Worm (Caenorhabditis elegans): Measurements from ENCODE around the gene Y81B9A.3.
A peak's percentile ranks its signal among the peaks of the same experiment; 100 is the strongest.

Y81B9A.3 gene

DNA sequence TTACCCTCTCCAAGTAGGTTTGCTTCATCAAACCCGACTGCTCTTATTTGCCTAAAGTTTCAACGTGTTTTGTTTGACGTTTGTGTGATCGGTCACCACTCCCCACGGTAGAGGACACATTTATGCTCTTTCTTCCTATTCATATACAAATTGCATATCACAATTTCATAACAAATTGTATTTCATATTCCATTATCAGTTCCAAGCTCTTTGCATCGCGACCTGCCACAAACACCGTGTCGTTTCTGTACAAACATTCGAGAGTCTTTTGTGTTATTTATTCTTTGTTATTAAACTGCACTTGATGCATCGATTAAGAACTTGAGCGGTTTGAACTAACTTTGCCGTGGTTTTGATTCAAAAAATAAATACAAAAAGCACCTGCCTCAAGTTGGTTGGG lies 27.8 kb downstream of the Y81B9A.3 start:
- peak; percentile 23; the same call in 1 of the 2 replicates for TF ChIP-seq dmd-6 (GFP tag; IDR thresholded peaks at IDR 0.05)
- peak; percentile 65 for TF ChIP-seq hlh-11 (tag; optimal IDR thresholded peaks at IDR 0.05)
- TF ChIP-seq pqm-1 (tag; optimal IDR thresholded peaks at IDR 0.05) = peak; percentile 47
- TF ChIP-seq php-3 (GFP tag; IDR thresholded peaks at IDR 0.05) = 0 out of 2 replicates have a peak, but pooled peaks have one; percentile 27
- no peak for TF ChIP-seq daf-8 (GFP tag; IDR thresholded peaks at IDR 0.05)
- TF ChIP-seq pha-4 (GFP tag; IDR thresholded peaks at IDR 0.05) = no peak
- TF ChIP-seq pha-4 (tag; optimal IDR thresholded peaks at IDR 0.05) = no peak
- peak; percentile 11 for TF ChIP-seq nhr-48 (tag; optimal IDR thresholded peaks at IDR 0.05)
- no peak for TF ChIP-seq skn-1 (tag; optimal IDR thresholded peaks at IDR 0.05)
- peak; percentile 47 for TF ChIP-seq dve-1 (tag; optimal IDR thresholded peaks at IDR 0.05; ENCODE audit: insufficient read depth)
- TF ChIP-seq lin-29 (GFP tag; IDR thresholded peaks at IDR 0.05) = no peak
- TF ChIP-seq mep-1 (tag; optimal IDR thresholded peaks at IDR 0.05) = peak; percentile 9
- peak; percentile 61 for TF ChIP-seq nhr-28 (tag; optimal IDR thresholded peaks at IDR 0.05)
- peak; percentile 74 for TF ChIP-seq aha-1 (tag)
- no peak for TF ChIP-seq fkh-10 (GFP tag; optimal IDR thresholded peaks at IDR 0.05)
- peak; percentile 7 for TF ChIP-seq hlh-30 (tag; optimal IDR thresholded peaks at IDR 0.05; ENCODE audit: insufficient read depth)
- no peak for TF ChIP-seq daf-16 (GFP tag; optimal IDR thresholded peaks at IDR 0.05)
- peak; percentile 82 for TF ChIP-seq daf-16 (tag; optimal IDR thresholded peaks at IDR 0.05)
- TF ChIP-seq hmg-1.1 (GFP tag; IDR thresholded peaks at IDR 0.05) = no peak

DNA sequence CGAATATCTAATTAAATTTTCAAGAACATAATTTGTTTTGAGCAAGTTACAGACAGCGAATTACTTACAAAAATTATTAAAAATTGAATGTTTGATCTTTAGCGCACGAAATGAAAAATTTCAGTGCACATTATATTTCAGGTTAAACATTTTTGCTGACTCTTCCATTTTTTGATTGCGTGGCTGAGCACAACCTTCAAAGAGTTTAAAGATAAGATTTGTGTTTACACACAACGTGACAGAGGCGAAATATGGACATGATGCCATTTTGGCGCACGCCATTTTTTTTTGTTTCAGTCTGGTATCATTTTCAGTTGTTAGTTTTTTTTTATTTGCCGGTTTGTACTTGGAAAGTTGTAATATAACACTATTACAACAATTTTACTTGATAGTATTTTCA lies 30.4 kb downstream of the Y81B9A.3 start:
- TF ChIP-seq snpc-4 (tag; optimal IDR thresholded peaks at IDR 0.05) = no peak
- no peak for TF ChIP-seq lin-1 (GFP tag; IDR thresholded peaks at IDR 0.05)
- no peak for TF ChIP-seq lir-3 (tag; optimal IDR thresholded peaks at IDR 0.05)
- TF ChIP-seq T26A8.4 (GFP tag; IDR thresholded peaks at IDR 0.05) = no peak
- no peak for TF ChIP-seq ceh-32 (tag; optimal IDR thresholded peaks at IDR 0.05; ENCODE audit: poor library complexity)
- TF ChIP-seq vab-7 (GFP tag; IDR thresholded peaks at IDR 0.05) = no peak
- TF ChIP-seq pqm-1 (tag; optimal IDR thresholded peaks at IDR 0.05) = peak; percentile 88
- no peak for TF ChIP-seq nhr-237 (tag; optimal IDR thresholded peaks at IDR 0.05)
- TF ChIP-seq cey-2 (tag; optimal IDR thresholded peaks at IDR 0.05; ENCODE audit: borderline replicate concordance, insufficient read depth) = no peak
- TF ChIP-seq F37D6.2 (tag; optimal IDR thresholded peaks at IDR 0.05) = no peak
- peak; percentile 78 for TF ChIP-seq dmd-6 (GFP tag; IDR thresholded peaks at IDR 0.05)
- TF ChIP-seq fos-1 (tag; optimal IDR thresholded peaks at IDR 0.05) = no peak
- TF ChIP-seq tag-97 (GFP tag; IDR thresholded peaks at IDR 0.05) = no peak
- no peak for TF ChIP-seq lin-13 (GFP tag; optimal IDR thresholded peaks at IDR 0.05)
- peak; percentile 20 for TF ChIP-seq hlh-30 (tag; optimal IDR thresholded peaks at IDR 0.05; ENCODE audit: insufficient read depth)
- no peak for TF ChIP-seq daf-16 (GFP tag; optimal IDR thresholded peaks at IDR 0.05)
- peak; percentile 86 for TF ChIP-seq daf-16 (tag; optimal IDR thresholded peaks at IDR 0.05)
- no peak for TF ChIP-seq duxl-1 (tag; optimal IDR thresholded peaks at IDR 0.05; ENCODE audit: poor library complexity)
- no peak for TF ChIP-seq ZK337.2 (GFP tag; IDR thresholded peaks at IDR 0.05)
- peak; percentile 62 for TF ChIP-seq dve-1 (tag; optimal IDR thresholded peaks at IDR 0.05; ENCODE audit: insufficient read depth)
- peak; percentile 69 for TF ChIP-seq nhr-28 (tag; optimal IDR thresholded peaks at IDR 0.05)
- peak; percentile 40 for TF ChIP-seq hlh-11 (tag; optimal IDR thresholded peaks at IDR 0.05)
- TF ChIP-seq dpl-1 (GFP tag; optimal IDR thresholded peaks at IDR 0.05) = no peak
- no peak for TF ChIP-seq ceh-82 (tag; optimal IDR thresholded peaks at IDR 0.05)
- no peak for TF ChIP-seq skn-1 (tag; optimal IDR thresholded peaks at IDR 0.05)
- no peak for TF ChIP-seq lsy-2 (tag; optimal IDR thresholded peaks at IDR 0.05)
- peak; percentile 48 for TF ChIP-seq mxl-3 (GFP tag; optimal IDR thresholded peaks at IDR 0.05)
- TF ChIP-seq nhr-6 (tag; optimal IDR thresholded peaks at IDR 0.05) = no peak
- TF ChIP-seq lin-15B (tag; optimal IDR thresholded peaks at IDR 0.05) = no peak
- no peak for TF ChIP-seq mdt-29 (GFP tag; IDR thresholded peaks at IDR 0.05)
- TF ChIP-seq zip-11 (GFP tag; IDR thresholded peaks at IDR 0.05) = no peak
- TF ChIP-seq nhr-76 (tag; optimal IDR thresholded peaks at IDR 0.05) = no peak
- peak in 1 of 2 experiments; percentile 53 for TF ChIP-seq mdl-1 (tag; optimal IDR thresholded peaks at IDR 0.05)
- TF ChIP-seq ceh-62 (tag; optimal IDR thresholded peaks at IDR 0.05) = no peak
- no peak for TF ChIP-seq nhr-25 (tag; optimal IDR thresholded peaks at IDR 0.05; ENCODE audit: borderline replicate concordance, insufficient read depth)
- TF ChIP-seq nhr-77 (tag; optimal IDR thresholded peaks at IDR 0.05) = peak; percentile 55
- no peak for TF ChIP-seq dmd-8 (GFP tag; IDR thresholded peaks at IDR 0.05)
